Worm (Caenorhabditis elegans): ENCODE results near the gene ric-4.

ce11 chrV:10307283-10307682 lies 37.2 kb upstream of the ric-4 start, which contains the start of gene che-12:
- TF ChIP-seq nhr-77 (tag; optimal IDR thresholded peaks at IDR 0.05) (no peak), lin-13 (GFP tag; optimal IDR thresholded peaks at IDR 0.05) (no peak), sox-4 (tag; optimal IDR thresholded peaks at IDR 0.05) (no peak), elt-2 (tag; optimal IDR thresholded peaks at IDR 0.05) (no peak), tbx-2 (tag; optimal IDR thresholded peaks at IDR 0.05) (no peak), mdl-1 (tag; optimal IDR thresholded peaks at IDR 0.05) (no peak), lsy-2 (tag; optimal IDR thresholded peaks at IDR 0.05) (no peak), elt-3 (tag; optimal IDR thresholded peaks at IDR 0.05) (no peak), egl-27 (tag; optimal IDR thresholded peaks at IDR 0.05) (no peak), mep-1 (tag; optimal IDR thresholded peaks at IDR 0.05) (no peak), snpc-4 (tag; optimal IDR thresholded peaks at IDR 0.05) (no peak), ztf-4 (tag; optimal IDR thresholded peaks at IDR 0.05) (no peak), nhr-84 (tag; optimal IDR thresholded peaks at IDR 0.05) (no peak), unc-86 (tag; optimal IDR thresholded peaks at IDR 0.05) (no peak)

Measured in whole organism, L1 larva.